Worm (Caenorhabditis elegans): Measurements from ENCODE around the gene ttr-46.

- no peak for TF ChIP-seq drap-1 (GFP tag; optimal IDR thresholded peaks at IDR 0.05)
- no peak for TF ChIP-seq nhr-12 (tag; optimal IDR thresholded peaks at IDR 0.05)
- no peak for TF ChIP-seq unc-62 (GFP tag; optimal IDR thresholded peaks at IDR 0.05)
- no peak for TF ChIP-seq flh-1 (GFP tag; optimal IDR thresholded peaks at IDR 0.05)
- no peak for TF ChIP-seq M03D4.4 (tag; optimal IDR thresholded peaks at IDR 0.05)
- no peak for TF ChIP-seq elt-1 (tag; optimal IDR thresholded peaks at IDR 0.05; ENCODE audit: borderline replicate concordance, insufficient read depth)
- TF ChIP-seq lin-32 (GFP tag; optimal IDR thresholded peaks at IDR 0.05): no peak
- no peak for TF ChIP-seq ceh-39 (tag; optimal IDR thresholded peaks at IDR 0.05)
- TF ChIP-seq tbx-8 (GFP tag; optimal IDR thresholded peaks at IDR 0.05): no peak
- no peak for TF ChIP-seq ham-2 (GFP tag; optimal IDR thresholded peaks at IDR 0.05)
- TF ChIP-seq elt-3 (tag; optimal IDR thresholded peaks at IDR 0.05): no peak
Observed at ce11 chrV:9927381-9927780, 23.7 kb upstream of the ttr-46 start.

All from whole organism, mixed stage, embryonic.